Fruit fly (Drosophila melanogaster) whole organism, embryonic: ENCODE measurements around the gene ast.
A peak's percentile ranks its signal among the peaks of the same experiment; 100 is the strongest.

ENCODE experiments used
- Ada2b ChIP-seq: fragments of 200-800 bp; sonication (Bioruptor generic); IDR thresholded peaks from 2 replicates; pipeline ENCODE4 v1.3.6; 2022; ENCODE audit warnings: missing biosample characterization, missing genetic modification characterization
- B-H1 ChIP-seq: fragments of 200-800 bp; sonication (Bioruptor generic); IDR thresholded peaks from 3 replicates; pipeline ENCODE4 v1.3.6; 2022; ENCODE audit warnings: missing biosample characterization, missing genetic modification characterization
- Blimp-1 ChIP-seq: fragments of 200-800 bp; sonication (Bioruptor generic); optimal IDR thresholded peaks from 3 replicates; lab custom pipeline; 2018; ENCODE audit warnings: missing biosample characterization, missing genetic modification characterization, mild to moderate bottlenecking, moderate library complexity, missing genetic modification reagents
- CG11456 ChIP-seq: fragments of 200-800 bp; sonication (Bioruptor generic); IDR thresholded peaks from 3 replicates; pipeline ENCODE4 v1.3.6; 2022; ENCODE audit warnings: missing biosample characterization, missing genetic modification characterization
- CG12236 ChIP-seq: fragments of 200-800 bp; sonication (Bioruptor generic); optimal IDR thresholded peaks from 2 replicates; lab custom pipeline; 2016; ENCODE audit warnings: missing biosample characterization, missing genetic modification characterization
- CG15479 ChIP-seq: fragments of 200-800 bp; sonication (Bioruptor generic); optimal IDR thresholded peaks from 3 replicates; lab custom pipeline; 2019; ENCODE audit warnings: missing biosample characterization, mild to moderate bottlenecking, missing genetic modification characterization, moderate library complexity
- CG1832 ChIP-seq: fragments of 200-800 bp; sonication (Bioruptor generic); optimal IDR thresholded peaks from 2 replicates; lab custom pipeline; 2017; ENCODE audit warnings: missing biosample characterization, mild to moderate bottlenecking, missing genetic modification characterization, inconsistent platforms
- CG2116 ChIP-seq: fragments of 200-800 bp; sonication (Bioruptor generic); optimal IDR thresholded peaks from 3 replicates; lab custom pipeline; 2018; ENCODE audit warnings: missing biosample characterization, mild to moderate bottlenecking, missing genetic modification characterization
- CG2120 ChIP-seq: fragments of 200-800 bp; sonication (Bioruptor generic); optimal IDR thresholded peaks from 3 replicates; lab custom pipeline; 2016; ENCODE audit warnings: missing biosample characterization, missing genetic modification characterization
- CG3163 ChIP-seq: fragments of 200-800 bp; sonication (Bioruptor generic); optimal IDR thresholded peaks from 3 replicates; lab custom pipeline; 2016; ENCODE audit warnings: missing biosample characterization, missing genetic modification characterization
- CG3838 ChIP-seq: fragments of 200-800 bp; sonication (Bioruptor generic); optimal IDR thresholded peaks from 3 replicates; lab custom pipeline; 2016; ENCODE audit warnings: missing biosample characterization, missing genetic modification characterization
- CG4404 ChIP-seq: fragments of 200-800 bp; sonication (Bioruptor generic); IDR thresholded peaks from 2 replicates; pipeline ENCODE4 v1.3.6; 2022; ENCODE audit warnings: missing biosample characterization, missing genetic modification characterization
- CG4617 ChIP-seq: fragments of 200-800 bp; sonication (Bioruptor generic); optimal IDR thresholded peaks from 3 replicates; lab custom pipeline; 2016; ENCODE audit warnings: missing biosample characterization, missing genetic modification characterization, borderline replicate concordance
- CG6813 ChIP-seq: fragments of 200-800 bp; sonication (Bioruptor generic); optimal IDR thresholded peaks from 2 replicates; lab custom pipeline; 2017; ENCODE audit warnings: missing biosample characterization, missing genetic modification characterization, mild to moderate bottlenecking, moderate library complexity, missing genetic modification reagents
- CG7556 ChIP-seq: fragments of 200-800 bp; sonication (Bioruptor generic); optimal IDR thresholded peaks from 2 replicates; lab custom pipeline; 2017; ENCODE audit warnings: missing biosample characterization, mild to moderate bottlenecking, missing genetic modification characterization
- CG7839 ChIP-seq: fragments of 200-800 bp; sonication (Bioruptor generic); optimal IDR thresholded peaks from 3 replicates; lab custom pipeline; 2018; ENCODE audit warnings: missing biosample characterization, mild to moderate bottlenecking, missing genetic modification characterization, moderate library complexity
- CG8944 ChIP-seq: fragments of 200-800 bp; sonication (Bioruptor generic); optimal IDR thresholded peaks from 3 replicates; lab custom pipeline; 2016; ENCODE audit warnings: missing biosample characterization, missing genetic modification characterization
- Dref ChIP-seq: fragments of 200-800 bp; sonication (Bioruptor generic); IDR thresholded peaks from 2 replicates; pipeline ENCODE4 v1.3.6; 2022; ENCODE audit warnings: missing biosample characterization, missing genetic modification characterization
- Fer2 ChIP-seq: fragments of 200-800 bp; sonication (Bioruptor generic); optimal IDR thresholded peaks from 2 replicates; lab custom pipeline; 2018; ENCODE audit warnings: missing biosample characterization, mild to moderate bottlenecking, missing genetic modification characterization, moderate library complexity
- HmgD ChIP-seq: fragments of 200-800 bp; sonication (Bioruptor generic); optimal IDR thresholded peaks from 3 replicates; lab custom pipeline; 2016; ENCODE audit warnings: missing biosample characterization, missing genetic modification characterization
- Lhr ChIP-seq: fragments of 200-800 bp; sonication (Bioruptor generic); optimal IDR thresholded peaks from 3 replicates; lab custom pipeline; 2017; ENCODE audit warnings: mild to moderate bottlenecking, missing biosample characterization, missing genetic modification reagents, missing genetic modification characterization
- Max ChIP-seq: fragments of 200-800 bp; sonication (Bioruptor generic); optimal IDR thresholded peaks from 2 replicates; lab custom pipeline; 2016; ENCODE audit warnings: missing biosample characterization, mild to moderate bottlenecking, missing genetic modification characterization
- Neu2 ChIP-seq: fragments of 200-800 bp; sonication (Bioruptor generic); optimal IDR thresholded peaks from 3 replicates; lab custom pipeline; 2016; ENCODE audit warnings: missing biosample characterization, missing genetic modification characterization, borderline replicate concordance
- Sry-β ChIP-seq: fragments of 200-800 bp; sonication (Bioruptor generic); optimal IDR thresholded peaks from 2 replicates; lab custom pipeline; 2018; ENCODE audit warnings: missing biosample characterization, mild to moderate bottlenecking, missing genetic modification characterization, moderate library complexity
- Vsx1 ChIP-seq: fragments of 200-800 bp; sonication (Bioruptor generic); optimal IDR thresholded peaks from 2 replicates; lab custom pipeline; 2017; ENCODE audit warnings: missing biosample characterization, mild to moderate bottlenecking, missing genetic modification characterization, missing genetic modification reagents
- amos ChIP-seq: fragments of 200-800 bp; sonication (Bioruptor generic); IDR thresholded peaks from 2 replicates; pipeline ENCODE4 v1.3.6; 2022; ENCODE audit warnings: missing biosample characterization, missing genetic modification characterization; ENCODE audit not compliant: partially characterized antibody
- ase ChIP-seq: fragments of 200-800 bp; sonication (Bioruptor generic); IDR thresholded peaks from 3 replicates; pipeline ENCODE4 v1.3.6; 2022; ENCODE audit warnings: missing biosample characterization, missing genetic modification characterization
- corto ChIP-seq: fragments of 200-800 bp; sonication (Bioruptor generic); optimal IDR thresholded peaks from 2 replicates; lab custom pipeline; 2016; ENCODE audit warnings: missing biosample characterization, mild to moderate bottlenecking, missing genetic modification characterization, moderate library complexity
- dati ChIP-seq: fragments of 200-800 bp; sonication (Bioruptor generic); IDR thresholded peaks from 2 replicates; pipeline ENCODE4 v1.3.6; 2022; ENCODE audit warnings: missing biosample characterization, missing genetic modification characterization
- esg ChIP-seq: fragments of 200-800 bp; sonication (Bioruptor generic); conservative IDR thresholded peaks from 2 replicates; pipeline ENCODE4 v1.3.6; 2022; ENCODE audit warnings: missing biosample characterization, missing genetic modification characterization
- eve ChIP-seq, 2 experiments: fragments of >200 bp; optimal IDR thresholded peaks; 2 replicates each; lab custom pipeline; 2017; ENCODE audit warnings: missing biosample characterization in 2 of 2, missing genetic modification characterization in 2 of 2
- ewg ChIP-seq: fragments of 200-800 bp; sonication (Bioruptor generic); optimal IDR thresholded peaks from 3 replicates; lab custom pipeline; 2017; ENCODE audit warnings: mild to moderate bottlenecking, missing biosample characterization, missing genetic modification reagents, missing genetic modification characterization
- fd3F ChIP-seq: fragments of 200-800 bp; sonication (Bioruptor generic); optimal IDR thresholded peaks from 2 replicates; lab custom pipeline; 2018; ENCODE audit warnings: missing biosample characterization, mild to moderate bottlenecking, missing genetic modification characterization, moderate library complexity
- grau ChIP-seq: fragments of 200-800 bp; optimal IDR thresholded peaks from 3 replicates; lab custom pipeline; 2019; ENCODE audit warnings: missing biosample characterization, mild to moderate bottlenecking, missing genetic modification characterization, moderate library complexity
- gt ChIP-seq: fragments of 200-800 bp; sonication (Bioruptor generic); IDR thresholded peaks from 2 replicates; pipeline ENCODE4 v1.3.6; 2022; ENCODE audit warnings: missing biosample characterization, missing genetic modification characterization
- hkb ChIP-seq, 2 experiments: fragments of 200-800 bp in 1 of 2; fragments of >200 bp in 1 of 2; sonication (Bioruptor generic) in 1 of 2; IDR thresholded peaks in 1 of 2; optimal IDR thresholded peaks in 1 of 2; 2 replicates each; pipeline versions ENCODE4 v1.3.6 to Lab custom; 2017 to 2022; ENCODE audit warnings: missing biosample characterization in 1 of 2, missing genetic modification characterization in 1 of 2
- ind ChIP-seq: fragments of 200-800 bp; sonication (Bioruptor generic); optimal IDR thresholded peaks from 3 replicates; lab custom pipeline; 2016; ENCODE audit warnings: missing biosample characterization, missing genetic modification characterization
- klu ChIP-seq: fragments of 200-800 bp; sonication (Bioruptor generic); IDR thresholded peaks from 2 replicates; pipeline ENCODE4 v1.3.6; 2022; ENCODE audit warnings: missing biosample characterization, missing genetic modification characterization
- nau ChIP-seq: fragments of 200-800 bp; sonication (Bioruptor generic); optimal IDR thresholded peaks from 3 replicates; lab custom pipeline; 2017; ENCODE audit warnings: missing biosample characterization, mild to moderate bottlenecking, missing genetic modification characterization, missing genetic modification reagents
- stwl ChIP-seq: fragments of 200-800 bp; sonication (Bioruptor generic); optimal IDR thresholded peaks from 3 replicates; lab custom pipeline; 2018; ENCODE audit warnings: missing biosample characterization, mild to moderate bottlenecking, missing genetic modification characterization, moderate library complexity
- tll ChIP-seq, 2 experiments: fragments of 200-800 bp in 1 of 2; fragments of >200 bp in 1 of 2; sonication (Bioruptor generic) in 1 of 2; optimal IDR thresholded peaks; 2 replicates each; lab custom pipeline; 2017 to 2019; ENCODE audit warnings: missing biosample characterization in 2 of 2, missing genetic modification characterization in 2 of 2, mild to moderate bottlenecking in 1 of 2, moderate library complexity in 1 of 2
- tx ChIP-seq: fragments of 200-800 bp; sonication (Bioruptor generic); optimal IDR thresholded peaks from 2 replicates; lab custom pipeline; 2016; ENCODE audit warnings: missing biosample characterization, missing genetic modification characterization

Gene ast

dm6 chr2L:1077469-1077993 is at the start of gene ast, which contains the start of gene S (continued):
- no peak for TF ChIP-seq Ada2b (GFP tag; lab: Robert Waterston, UW)
- no peak for TF ChIP-seq ase (GFP tag; lab: Robert Waterston, UW)
- TF ChIP-seq CG7556 (GFP tag; lab: Kevin White, UChicago), result peak; percentile 4
- no peak for TF ChIP-seq CG7839 (tag; lab: Kevin White, UChicago)
- TF ChIP-seq CG2120, result peak; percentile 19
- peak; percentile 47 for TF ChIP-seq Max (GFP tag; lab: Kevin White, UChicago)
- TF ChIP-seq CG11456 (GFP tag; lab: Robert Waterston, UW), result no peak
- TF ChIP-seq CG8944 (GFP tag; lab: Kevin White, UChicago), result peak; percentile 11
- TF ChIP-seq Vsx1 (GFP tag; lab: Kevin White, UChicago), result peak; percentile 29
- TF ChIP-seq fd3F (GFP tag; lab: Kevin White, UChicago), result no peak
- TF ChIP-seq hkb (optimal IDR thresholded peaks at IDR 0.05; lab: Kevin White, UChicago), result no peak
- peak; percentile 52; the same call in 1 of the 2 replicates for TF ChIP-seq hkb (GFP tag; IDR thresholded peaks at IDR 0.05; lab: Robert Waterston, UW)
- TF ChIP-seq esg, result no peak
- no peak for TF ChIP-seq dati
- no peak for TF ChIP-seq B-H1 (GFP tag; lab: Robert Waterston, UW)
- TF ChIP-seq Sry-β (GFP tag; lab: Kevin White, UChicago), result no peak
- TF ChIP-seq klu, result peak; percentile 40; the same call in 1 of the 2 replicates
- no peak for TF ChIP-seq CG12236 (GFP tag; lab: Kevin White, UChicago)
- TF ChIP-seq CG1832 (GFP tag; lab: Kevin White, UChicago), result no peak
- no peak for TF ChIP-seq CG3163 (GFP tag; lab: Kevin White, UChicago)
- TF ChIP-seq Fer2 (tag; lab: Kevin White, UChicago), result no peak
- TF ChIP-seq gt, result no peak
- TF ChIP-seq ind (GFP tag; lab: Kevin White, UChicago), result no peak
- TF ChIP-seq Dref (GFP tag; lab: Robert Waterston, UW), result peak; percentile 95
- peak; percentile 62 for TF ChIP-seq HmgD
- no peak for TF ChIP-seq Blimp-1 (GFP tag; lab: Kevin White, UChicago)
- TF ChIP-seq tx (GFP tag; lab: Kevin White, UChicago), result no peak
- TF ChIP-seq grau (tag; lab: Kevin White, UChicago), result peak; percentile 37
- peak; percentile 71 for TF ChIP-seq CG4617 (GFP tag; lab: Kevin White, UChicago)
- TF ChIP-seq ewg (GFP tag; lab: Kevin White, UChicago), result peak; percentile 41

- TF ChIP-seq amos (GFP tag; lab: Robert Waterston, UW), result peak; percentile 6; the same call in 1 of the 2 replicates
- no peak for TF ChIP-seq tll (GFP tag; optimal IDR thresholded peaks at IDR 0.05; lab: Kevin White, UChicago)
- TF ChIP-seq stwl, result peak; percentile 75
- TF ChIP-seq Lhr (GFP tag; lab: Kevin White, UChicago), result no peak
- no peak for TF ChIP-seq nau (GFP tag; lab: Kevin White, UChicago)
- no peak for TF ChIP-seq eve (GFP tag; optimal IDR thresholded peaks at IDR 0.05; lab: Kevin White, UChicago)
- TF ChIP-seq CG3838 (GFP tag; lab: Kevin White, UChicago), result no peak
- no peak for TF ChIP-seq Neu2
- no peak for TF ChIP-seq CG4404
- peak; percentile 36 for TF ChIP-seq CG15479 (GFP tag; lab: Kevin White, UChicago)
- no peak for TF ChIP-seq corto
- TF ChIP-seq CG6813, result no peak
- peak; percentile 82 for TF ChIP-seq CG2116
- no peak for TF ChIP-seq CG11456 (GFP tag; lab: Robert Waterston, UW)
- no peak for TF ChIP-seq gt
Measured at dm6 chr2L:1036811-1037296, 40.9 kb upstream of the ast start, which contains the start of gene gNacalpha. Gene gNacalpha (plus strand): TSS chr2L:1037246.
